Worm (Caenorhabditis elegans) whole organism, midembryonic: Measurements from ENCODE around the gene C29F5.8.

Source experiments
- T22C8.4 ChIP-seq: fragments of 200-800 bp; sonication (Bioruptor generic); IDR thresholded peaks from 2 replicates; pipeline ENCODE4 v1.3.6; 2022; ENCODE audit warnings: missing genetic modification characterization, missing compliant biosample characterization
- flt-1 ChIP-seq: fragments of 200-800 bp; sonication (Bioruptor generic); IDR thresholded peaks from 2 replicates; pipeline ENCODE4 v1.3.6; 2022; ENCODE audit warnings: missing genetic modification characterization, missing compliant biosample characterization
- med-1 ChIP-seq: sonication (generic microtip); optimal IDR thresholded peaks from 2 replicates; lab custom pipeline; 2017; ENCODE audit warnings: missing genetic modification characterization, mild to moderate bottlenecking, missing compliant biosample characterization, antibody characterized with exemption, missing genetic modification reagents; ENCODE audit not compliant: insufficient read depth
- tab-1 ChIP-seq: fragments of 200-800 bp; sonication (Bioruptor generic); IDR thresholded peaks from 2 replicates; pipeline ENCODE4 v1.3.6; 2022; ENCODE audit warnings: missing genetic modification characterization, missing compliant biosample characterization
- ztf-23 ChIP-seq: fragments of 200-800 bp; sonication (Bioruptor generic); IDR thresholded peaks from 2 replicates; pipeline ENCODE4 v1.3.6; 2022; ENCODE audit warnings: missing genetic modification reagents, missing genetic modification characterization, missing compliant biosample characterization
- ztf-29 ChIP-seq: fragments of 200-800 bp; sonication (Bioruptor generic); IDR thresholded peaks from 2 replicates; pipeline ENCODE4 v1.3.6; 2022; ENCODE audit warnings: missing genetic modification reagents, missing genetic modification characterization, missing compliant biosample characterization

DNA sequence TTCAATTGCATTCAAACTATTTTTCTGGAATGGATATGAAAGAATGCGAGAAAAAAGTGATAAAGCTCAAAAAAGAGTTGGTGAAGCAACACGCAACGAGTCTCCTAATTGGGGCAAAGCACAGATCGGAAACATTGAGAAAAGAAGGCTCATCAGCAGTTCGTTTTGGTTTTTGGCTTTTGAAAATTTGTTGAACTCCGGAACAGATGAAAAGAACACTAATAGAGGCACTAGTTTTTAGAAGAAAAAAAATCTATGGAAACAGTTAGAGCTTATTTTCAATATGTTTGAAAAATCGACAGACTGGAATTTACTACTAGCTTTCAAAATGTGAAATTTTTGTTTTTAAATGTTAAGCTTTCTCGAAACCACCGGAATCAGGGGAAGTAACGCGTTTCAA, 5.7 kb downstream of the C29F5.8 start:
- no peak for TF ChIP-seq med-1 (GFP tag; lab: Kevin White, UChicago)
- no peak for TF ChIP-seq flt-1 (GFP tag; lab: Robert Waterston, UW)
- no peak for TF ChIP-seq ztf-29
- no peak for TF ChIP-seq ztf-23 (GFP tag; lab: Robert Waterston, UW)
- no peak for TF ChIP-seq T22C8.4 (GFP tag; lab: Robert Waterston, UW)
- no peak for TF ChIP-seq tab-1 (GFP tag; lab: Robert Waterston, UW)
